Fruit fly (Drosophila melanogaster) whole organism, embryonic: ENCODE measurements around the gene Nadsyn.
A peak's percentile ranks its signal among the peaks of the same experiment; 100 is the strongest.

Experiments used
- Adf1 ChIP-seq: fragments of 200-800 bp; sonication (Bioruptor generic); IDR thresholded peaks from 2 replicates; pipeline ENCODE4 v1.3.6; 2022; ENCODE audit warnings: missing biosample characterization, missing genetic modification characterization
- Aef1 ChIP-seq: fragments of 200-800 bp; sonication (Bioruptor generic); IDR thresholded peaks from 3 replicates; pipeline ENCODE4 v1.3.6; 2022; ENCODE audit warnings: missing biosample characterization, missing genetic modification characterization
- Atf-2 ChIP-seq: fragments of 200-800 bp; sonication (Bioruptor generic); optimal IDR thresholded peaks from 2 replicates; lab custom pipeline; 2016; ENCODE audit warnings: missing biosample characterization, missing genetic modification characterization
- B-H2 ChIP-seq: fragments of 200-800 bp; sonication (Bioruptor generic); optimal IDR thresholded peaks from 2 replicates; lab custom pipeline; 2018; ENCODE audit warnings: missing biosample characterization, mild to moderate bottlenecking, missing genetic modification characterization
- Bteb2 ChIP-seq: fragments of 200-800 bp; sonication (Bioruptor generic); optimal IDR thresholded peaks from 2 replicates; lab custom pipeline; 2016; ENCODE audit warnings: missing biosample characterization, missing genetic modification characterization
- CG14860 ChIP-seq: fragments of 200-800 bp; sonication (Bioruptor generic); IDR thresholded peaks from 3 replicates; pipeline ENCODE4 v1.3.6; 2022; ENCODE audit warnings: missing biosample characterization, missing genetic modification characterization; ENCODE audit not compliant: partially characterized antibody
- CG14965 ChIP-seq: fragments of 200-800 bp; sonication (Bioruptor generic); optimal IDR thresholded peaks from 2 replicates; lab custom pipeline; 2016; ENCODE audit warnings: missing biosample characterization, missing genetic modification characterization, borderline replicate concordance
- CG15479 ChIP-seq: fragments of 200-800 bp; sonication (Bioruptor generic); optimal IDR thresholded peaks from 3 replicates; lab custom pipeline; 2019; ENCODE audit warnings: missing biosample characterization, mild to moderate bottlenecking, missing genetic modification characterization, moderate library complexity
- CG1602 ChIP-seq: fragments of 200-800 bp; sonication (Bioruptor generic); optimal IDR thresholded peaks from 3 replicates; lab custom pipeline; 2016; ENCODE audit warnings: missing biosample characterization, missing genetic modification characterization
- CG16779 ChIP-seq: fragments of 200-800 bp; sonication (Bioruptor generic); IDR thresholded peaks from 2 replicates; pipeline ENCODE4 v1.3.6; 2022; ENCODE audit warnings: missing biosample characterization, missing genetic modification characterization
- CG17186 ChIP-seq: fragments of 200-800 bp; sonication (Bioruptor generic); optimal IDR thresholded peaks from 3 replicates; lab custom pipeline; 2017; ENCODE audit warnings: missing biosample characterization, missing genetic modification reagents, missing genetic modification characterization
- CG17912 ChIP-seq: fragments of 200-800 bp; sonication (Bioruptor generic); optimal IDR thresholded peaks from 2 replicates; lab custom pipeline; 2018; ENCODE audit warnings: missing biosample characterization, mild to moderate bottlenecking, missing genetic modification characterization
- CG32532 ChIP-seq: fragments of 200-800 bp; sonication (Bioruptor generic); IDR thresholded peaks from 2 replicates; pipeline ENCODE4 v1.3.6; 2022; ENCODE audit warnings: missing biosample characterization, missing genetic modification characterization
- CG3407 ChIP-seq: fragments of 200-800 bp; sonication (Bioruptor generic); optimal IDR thresholded peaks from 2 replicates; lab custom pipeline; 2018; ENCODE audit warnings: missing biosample characterization, mild to moderate bottlenecking, missing genetic modification characterization
- CG4617 ChIP-seq: fragments of 200-800 bp; sonication (Bioruptor generic); optimal IDR thresholded peaks from 3 replicates; lab custom pipeline; 2016; ENCODE audit warnings: missing biosample characterization, missing genetic modification characterization, borderline replicate concordance
- CG5245 ChIP-seq: fragments of 200-800 bp; sonication (Bioruptor generic); optimal IDR thresholded peaks from 3 replicates; lab custom pipeline; 2016; ENCODE audit warnings: missing biosample characterization, missing genetic modification characterization
- CG6654 ChIP-seq: fragments of 200-800 bp; sonication (Bioruptor generic); optimal IDR thresholded peaks from 2 replicates; lab custom pipeline; 2017; ENCODE audit warnings: missing biosample characterization, mild to moderate bottlenecking, missing genetic modification characterization
- HLH4C ChIP-seq: fragments of 200-800 bp; sonication (Bioruptor generic); IDR thresholded peaks from 3 replicates; pipeline ENCODE4 v1.3.6; 2022; ENCODE audit warnings: missing biosample characterization, missing genetic modification characterization; ENCODE audit not compliant: partially characterized antibody
- Mrtf ChIP-seq: fragments of 200-800 bp; sonication (Bioruptor generic); IDR thresholded peaks from 3 replicates; pipeline ENCODE4 v1.3.6; 2022; ENCODE audit warnings: missing biosample characterization, missing genetic modification characterization
- Neu2 ChIP-seq: fragments of 200-800 bp; sonication (Bioruptor generic); optimal IDR thresholded peaks from 3 replicates; lab custom pipeline; 2016; ENCODE audit warnings: missing biosample characterization, missing genetic modification characterization, borderline replicate concordance
- Oli ChIP-seq: fragments of 200-800 bp; sonication (Bioruptor generic); optimal IDR thresholded peaks from 2 replicates; lab custom pipeline; 2018; ENCODE audit warnings: missing biosample characterization, mild to moderate bottlenecking, missing genetic modification characterization, moderate library complexity
- Optix ChIP-seq: fragments of 200-800 bp; sonication (Bioruptor generic); IDR thresholded peaks from 3 replicates; pipeline ENCODE4 v1.3.6; 2022; ENCODE audit warnings: missing biosample characterization, missing genetic modification characterization
- Sox100B ChIP-seq: fragments of 200-800 bp; sonication (Bioruptor generic); optimal IDR thresholded peaks from 3 replicates; lab custom pipeline; 2018; ENCODE audit warnings: missing biosample characterization, mild to moderate bottlenecking, missing genetic modification characterization
- Taf1 ChIP-seq: fragments of 200-800 bp; sonication (Bioruptor generic); IDR thresholded peaks from 2 replicates; pipeline ENCODE4 v1.3.6; 2022; ENCODE audit warnings: missing biosample characterization, missing genetic modification characterization
- btn ChIP-seq: fragments of 200-800 bp; sonication (Bioruptor generic); optimal IDR thresholded peaks from 2 replicates; lab custom pipeline; 2016; ENCODE audit warnings: missing biosample characterization, missing genetic modification characterization
- da ChIP-seq: fragments of 200-800 bp; sonication (Bioruptor generic); optimal IDR thresholded peaks from 2 replicates; lab custom pipeline; 2016; ENCODE audit warnings: missing biosample characterization, missing genetic modification characterization
- danr ChIP-seq: fragments of 200-800 bp; sonication (Bioruptor generic); IDR thresholded peaks from 2 replicates; pipeline ENCODE4 v1.3.6; 2022; ENCODE audit warnings: missing biosample characterization, missing genetic modification characterization
- dmrt11E ChIP-seq: fragments of 200-800 bp; sonication (Bioruptor generic); optimal IDR thresholded peaks from 3 replicates; lab custom pipeline; 2018; ENCODE audit warnings: missing biosample characterization, mild to moderate bottlenecking, missing genetic modification characterization, moderate library complexity
- fd102C ChIP-seq: fragments of 200-800 bp; sonication (Bioruptor generic); optimal IDR thresholded peaks from 2 replicates; lab custom pipeline; 2018; ENCODE audit warnings: missing biosample characterization, mild to moderate bottlenecking, missing genetic modification characterization, moderate library complexity
- fd64A ChIP-seq: fragments of 200-800 bp; sonication (Bioruptor generic); optimal IDR thresholded peaks from 3 replicates; lab custom pipeline; 2018; ENCODE audit warnings: missing biosample characterization, mild to moderate bottlenecking, missing genetic modification characterization
- gcm ChIP-seq: fragments of 200-800 bp; sonication (Bioruptor generic); optimal IDR thresholded peaks from 2 replicates; lab custom pipeline; 2019; ENCODE audit warnings: missing biosample characterization, mild to moderate bottlenecking, missing genetic modification characterization, moderate library complexity
- grau ChIP-seq: fragments of 200-800 bp; optimal IDR thresholded peaks from 3 replicates; lab custom pipeline; 2019; ENCODE audit warnings: missing biosample characterization, mild to moderate bottlenecking, missing genetic modification characterization, moderate library complexity
- h ChIP-seq: fragments of >200 bp; optimal IDR thresholded peaks from 2 replicates; lab custom pipeline; 2017
- ham ChIP-seq: fragments of 200-800 bp; sonication (Bioruptor generic); IDR thresholded peaks from 2 replicates; pipeline ENCODE4 v1.3.6; 2022; ENCODE audit warnings: missing biosample characterization, missing genetic modification characterization
- hbn ChIP-seq: fragments of 200-800 bp; sonication (Bioruptor generic); IDR thresholded peaks from 2 replicates; pipeline ENCODE4 v1.3.6; 2022; ENCODE audit warnings: missing biosample characterization, missing genetic modification characterization; ENCODE audit not compliant: partially characterized antibody
- lmd ChIP-seq: fragments of 200-800 bp; sonication (Bioruptor generic); IDR thresholded peaks from 2 replicates; pipeline ENCODE4 v1.3.6; 2022; ENCODE audit warnings: missing biosample characterization, missing genetic modification characterization
- lov ChIP-seq, 2 experiments: fragments of 200-800 bp in 1 of 2; fragments of >200 bp in 1 of 2; sonication (Bioruptor generic) in 1 of 2; IDR thresholded peaks in 1 of 2; optimal IDR thresholded peaks in 1 of 2; 2 replicates in 1 of 2; 3 replicates in 1 of 2; pipeline versions ENCODE4 v1.3.6 to Lab custom; 2017 to 2022; ENCODE audit warnings: missing biosample characterization in 1 of 2, missing genetic modification characterization in 1 of 2
- mirr ChIP-seq: fragments of 200-800 bp; sonication (Bioruptor generic); optimal IDR thresholded peaks from 3 replicates; lab custom pipeline; 2018; ENCODE audit warnings: missing biosample characterization, mild to moderate bottlenecking, missing genetic modification characterization
- odd ChIP-seq: fragments of 200-800 bp; sonication (Bioruptor generic); optimal IDR thresholded peaks from 2 replicates; lab custom pipeline; 2017; ENCODE audit warnings: missing biosample characterization, mild to moderate bottlenecking, missing genetic modification characterization
- peb ChIP-seq: fragments of 200-800 bp; sonication (Bioruptor generic); IDR thresholded peaks from 2 replicates; pipeline ENCODE4 v1.3.6; 2022; ENCODE audit warnings: missing biosample characterization, missing genetic modification characterization
- ro ChIP-seq: fragments of 200-800 bp; sonication (Bioruptor generic); IDR thresholded peaks from 2 replicates; pipeline ENCODE4 v1.3.6; 2022; ENCODE audit warnings: missing biosample characterization, missing genetic modification characterization
- zen ChIP-seq: fragments of 200-800 bp; sonication (Bioruptor generic); optimal IDR thresholded peaks from 3 replicates; lab custom pipeline; 2018; ENCODE audit warnings: missing biosample characterization, mild to moderate bottlenecking, missing genetic modification characterization, moderate library complexity
- zfh2 ChIP-seq: fragments of 200-800 bp; sonication (Bioruptor generic); optimal IDR thresholded peaks from 2 replicates; lab custom pipeline; 2016; ENCODE audit warnings: missing biosample characterization, missing genetic modification characterization

Gene Nadsyn

DNA sequence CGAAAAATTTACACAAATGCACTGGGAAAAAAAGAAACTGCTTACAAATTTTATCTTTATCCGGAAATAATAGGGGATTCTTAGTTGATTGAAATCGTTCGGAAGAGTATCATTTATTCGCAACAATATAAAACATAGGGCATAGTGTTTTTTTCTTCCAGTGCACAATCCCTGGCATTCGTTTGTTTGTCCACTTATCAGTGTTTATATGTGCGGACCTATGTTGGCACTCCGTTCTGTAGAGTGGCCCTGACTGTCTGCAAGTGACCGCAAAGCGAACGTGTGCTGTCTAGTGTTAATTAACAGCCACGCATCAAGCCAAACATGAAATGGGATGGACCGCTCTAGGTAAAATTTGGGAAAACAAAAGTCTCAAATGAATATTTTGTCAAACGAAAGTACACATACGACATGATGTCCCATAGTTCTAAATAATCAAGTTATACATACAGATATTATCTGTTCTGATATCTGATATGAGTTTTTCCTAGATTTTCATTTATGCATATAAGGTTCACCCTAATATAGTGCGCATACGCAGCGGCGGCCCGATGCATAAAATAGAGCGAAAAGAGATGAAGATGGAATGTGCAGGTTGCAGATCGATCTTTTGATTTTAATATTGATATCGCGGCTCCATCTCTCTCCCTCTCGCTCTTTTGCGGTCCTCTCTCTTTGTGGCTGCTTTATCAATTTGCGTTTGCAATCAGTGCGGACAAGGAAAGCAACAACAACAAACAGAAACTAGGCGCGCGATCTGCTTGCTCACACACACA, 76.8 kb downstream of the Nadsyn start (continued):
- peak; percentile 91 for TF ChIP-seq Aef1 (GFP tag; lab: Robert Waterston, UW)
- peak; percentile 94 for TF ChIP-seq Mrtf (GFP tag; lab: Robert Waterston, UW)
- peak; percentile 96 for TF ChIP-seq zfh2 (GFP tag; lab: Kevin White, UChicago)
- TF ChIP-seq Atf-2: peak; percentile 94
- peak; percentile 93 for TF ChIP-seq Sox100B (GFP tag; lab: Kevin White, UChicago)
- peak; percentile 92 for TF ChIP-seq btn (GFP tag; lab: Kevin White, UChicago)
- peak; percentile 84 for TF ChIP-seq CG5245 (GFP tag; lab: Kevin White, UChicago)
- peak; percentile 86 for TF ChIP-seq gcm (GFP tag; lab: Kevin White, UChicago)
- peak; percentile 96 for TF ChIP-seq lmd (GFP tag; lab: Robert Waterston, UW)
- peak; percentile 58 for TF ChIP-seq fd102C (GFP tag; lab: Kevin White, UChicago)
- no peak for TF ChIP-seq CG15479
- peak; percentile 78 for TF ChIP-seq CG4617
- peak; percentile 88 for TF ChIP-seq Optix (GFP tag; lab: Robert Waterston, UW)
- peak; percentile 67 for TF ChIP-seq B-H2 (GFP tag; lab: Kevin White, UChicago)
- TF ChIP-seq HLH4C (GFP tag; lab: Robert Waterston, UW): no peak
- TF ChIP-seq CG1602 (GFP tag; lab: Kevin White, UChicago): peak; percentile 91
- TF ChIP-seq danr (GFP tag; lab: Robert Waterston, UW): peak; percentile 88
- no peak for TF ChIP-seq lov (optimal IDR thresholded peaks at IDR 0.05; lab: Kevin White, UChicago)
- TF ChIP-seq lov (GFP tag; IDR thresholded peaks at IDR 0.05; lab: Robert Waterston, UW): peak; percentile 88
- TF ChIP-seq grau (tag; lab: Kevin White, UChicago): peak; percentile 93
- 0 out of 2 replicates have a peak, but pooled peaks have one; percentile 43 for TF ChIP-seq ro
- peak; percentile 81 for TF ChIP-seq CG3407 (GFP tag; lab: Kevin White, UChicago)
- peak; percentile 67; the same call in 1 of the 2 replicates for TF ChIP-seq Adf1 (GFP tag; lab: Robert Waterston, UW)
- TF ChIP-seq CG14965 (GFP tag; lab: Kevin White, UChicago): peak; percentile 70
- no peak for TF ChIP-seq h (lab: Kevin White, UChicago)
- TF ChIP-seq mirr: peak; percentile 60
- peak; percentile 95 for TF ChIP-seq CG32532 (GFP tag; lab: Robert Waterston, UW)
- TF ChIP-seq Taf1 (GFP tag; lab: Robert Waterston, UW): peak; percentile 68; the same call in 1 of the 2 replicates
- TF ChIP-seq Bteb2 (GFP tag; lab: Kevin White, UChicago): peak; percentile 94
- peak; percentile 84 for TF ChIP-seq zen
- no peak for TF ChIP-seq CG14860 (GFP tag; lab: Robert Waterston, UW)
- TF ChIP-seq ham (GFP tag; lab: Robert Waterston, UW): peak; percentile 90
- no peak for TF ChIP-seq hbn
- TF ChIP-seq peb (GFP tag; lab: Robert Waterston, UW): peak; percentile 62; the same call in 1 of the 2 replicates
- peak; percentile 81 for TF ChIP-seq dmrt11E (tag; lab: Kevin White, UChicago)
- peak; percentile 84 for TF ChIP-seq odd (GFP tag; lab: Kevin White, UChicago)
- peak; percentile 92 for TF ChIP-seq CG16779 (GFP tag; lab: Robert Waterston, UW)
- TF ChIP-seq Neu2 (GFP tag; lab: Kevin White, UChicago): peak; percentile 86
- TF ChIP-seq Oli (tag; lab: Kevin White, UChicago): peak; percentile 94
- TF ChIP-seq CG17912 (GFP tag; lab: Kevin White, UChicago): peak; percentile 12
- peak; percentile 89 for TF ChIP-seq da
- TF ChIP-seq CG6654 (GFP tag; lab: Kevin White, UChicago): peak; percentile 70
- TF ChIP-seq CG17186: peak; percentile 62
- TF ChIP-seq fd64A (GFP tag; lab: Kevin White, UChicago): peak; percentile 76
